Worm (Caenorhabditis elegans) whole organism, early embryonic: ENCODE results near the gene Y51H4A.937.

ENCODE experiments used
- B0310.2 ChIP-seq: sonication (generic microtip); optimal IDR thresholded peaks from 2 replicates; lab custom pipeline; 2016; ENCODE audit warnings: mild to moderate bottlenecking, missing genetic modification characterization, missing compliant biosample characterization
- F13C5.2 ChIP-seq: sonication (generic microtip); optimal IDR thresholded peaks from 2 replicates; lab custom pipeline; 2017; ENCODE audit warnings: mild to moderate bottlenecking, missing genetic modification characterization, inconsistent platforms, missing compliant biosample characterization
- aly-1 ChIP-seq: sonication (generic microtip); optimal IDR thresholded peaks from 2 replicates; lab custom pipeline; 2016; ENCODE audit warnings: missing genetic modification characterization, missing compliant biosample characterization
- ama-1 ChIP-seq: fragments of 150-350 bp; optimal IDR thresholded peaks from 2 replicates; lab custom pipeline; 2014
- ceh-13 ChIP-seq: fragments of 200-800 bp; sonication (Bioruptor generic); optimal IDR thresholded peaks from 2 replicates; lab custom pipeline; 2018; ENCODE audit warnings: mild to moderate bottlenecking, missing genetic modification characterization, missing compliant biosample characterization
- ceh-36 ChIP-seq: sonication (generic microtip); optimal IDR thresholded peaks from 2 replicates; lab custom pipeline; 2016; ENCODE audit warnings: missing genetic modification characterization, inconsistent platforms, missing compliant biosample characterization
- ets-7 ChIP-seq: sonication (generic microtip); optimal IDR thresholded peaks from 2 replicates; lab custom pipeline; 2016; ENCODE audit warnings: missing genotype, missing genetic modification characterization, missing compliant biosample characterization
- flt-1 ChIP-seq: fragments of 200-800 bp; sonication (Bioruptor generic); IDR thresholded peaks from 2 replicates; pipeline ENCODE4 v1.3.6; 2022; ENCODE audit warnings: missing genetic modification characterization, missing compliant biosample characterization
- hmbx-1 ChIP-seq: sonication (generic microtip); optimal IDR thresholded peaks from 2 replicates; lab custom pipeline; 2016; ENCODE audit warnings: mild to moderate bottlenecking, missing genetic modification characterization, missing compliant biosample characterization
- hmg-4 ChIP-seq: fragments of 200-800 bp; sonication (Bioruptor generic); optimal IDR thresholded peaks from 2 replicates; lab custom pipeline; 2018; ENCODE audit warnings: mild to moderate bottlenecking, missing genetic modification characterization, missing compliant biosample characterization
- hnd-1 ChIP-seq: sonication (generic microtip); optimal IDR thresholded peaks from 2 replicates; lab custom pipeline; 2016; ENCODE audit warnings: missing genetic modification characterization, missing compliant biosample characterization
- pes-1 ChIP-seq: fragments of 200-800 bp; sonication (Bioruptor generic); IDR thresholded peaks from 2 replicates; pipeline ENCODE4 v1.3.6; 2022; ENCODE audit warnings: missing genetic modification reagents, missing genetic modification characterization, missing compliant biosample characterization
- scrt-1 ChIP-seq: fragments of 200-800 bp; sonication (Bioruptor generic); IDR thresholded peaks from 2 replicates; pipeline ENCODE4 v1.3.6; 2022; ENCODE audit warnings: missing genetic modification characterization, missing compliant biosample characterization
- sea-1 ChIP-seq: fragments of 200-800 bp; sonication (Bioruptor generic); conservative IDR thresholded peaks from 2 replicates; pipeline ENCODE4 v1.3.6; 2022; ENCODE audit warnings: missing genetic modification characterization, missing compliant biosample characterization
- tbx-11 ChIP-seq: fragments of 200-800 bp; sonication (Bioruptor generic); IDR thresholded peaks from 2 replicates; pipeline ENCODE4 v1.3.6; 2022; ENCODE audit warnings: missing genetic modification characterization, missing compliant biosample characterization
- tbx-37 ChIP-seq: fragments of 200-800 bp; sonication (Bioruptor generic); conservative IDR thresholded peaks from 2 replicates; pipeline ENCODE4 v1.3.6; 2022; ENCODE audit warnings: missing genetic modification reagents, missing genetic modification characterization, missing compliant biosample characterization
- tra-4 ChIP-seq: sonication (generic microtip); optimal IDR thresholded peaks from 2 replicates; lab custom pipeline; 2017; ENCODE audit warnings: missing genetic modification characterization, missing compliant biosample characterization

The Y51H4A.937 gene

DNA sequence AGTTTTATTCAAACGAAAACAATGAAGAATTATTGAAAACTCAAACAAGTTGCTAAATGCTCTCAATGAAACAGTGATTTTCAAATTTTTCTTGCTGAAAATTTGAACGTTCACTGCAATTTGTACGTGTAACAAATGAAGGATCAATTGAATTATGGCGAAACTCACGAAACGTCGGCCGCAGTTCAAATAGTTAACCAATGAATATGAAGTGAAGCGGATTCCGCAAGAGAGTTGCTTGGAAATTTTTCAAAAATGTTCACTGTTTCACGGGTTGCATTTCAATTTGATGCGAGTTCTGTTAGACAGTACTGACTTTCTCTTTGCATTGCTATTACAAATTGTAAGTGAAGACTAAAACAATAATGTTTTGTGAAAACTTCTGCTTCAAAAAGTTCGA is 6.4 kb downstream of the Y51H4A.937 start:
- TF ChIP-seq hmbx-1 (tag; lab: Kevin White, UChicago), result no peak
- no peak for TF ChIP-seq sea-1 (GFP tag; lab: Robert Waterston, UW)
- no peak for TF ChIP-seq pes-1 (GFP tag; lab: Robert Waterston, UW)
- no peak for TF ChIP-seq B0310.2 (tag; lab: Kevin White, UChicago)

ce11 chrIV:16540540-16540939 is 12.1 kb downstream of the Y51H4A.937 start:
- TF ChIP-seq sea-1 (GFP tag; lab: Robert Waterston, UW) (no peak), B0310.2 (tag; lab: Kevin White, UChicago) (no peak), tra-4 (tag; lab: Kevin White, UChicago) (no peak), F13C5.2 (no peak), aly-1 (tag; lab: Kevin White, UChicago) (no peak), ets-7 (tag; lab: Kevin White, UChicago) (no peak), hmg-4 (no peak), ama-1 (lab: Kevin White, UChicago) (no peak), hnd-1 (tag; lab: Kevin White, UChicago) (no peak), pes-1 (GFP tag; lab: Robert Waterston, UW) (no peak)

ce11 chrIV:16542649-16543048 is 14.2 kb downstream of the Y51H4A.937 start, which contains the start of gene uroc-1:
Gene uroc-1 (minus strand): TSS chrIV:16542749.
- TF ChIP-seq F13C5.2, result no peak
- no peak for TF ChIP-seq flt-1 (GFP tag; lab: Robert Waterston, UW)
- no peak for TF ChIP-seq scrt-1 (GFP tag; lab: Robert Waterston, UW)
- TF ChIP-seq tbx-11, result no peak
- TF ChIP-seq hmbx-1 (tag; lab: Kevin White, UChicago), result no peak
- TF ChIP-seq aly-1 (tag; lab: Kevin White, UChicago), result no peak
- TF ChIP-seq sea-1 (GFP tag; lab: Robert Waterston, UW), result no peak
- no peak for TF ChIP-seq ama-1 (lab: Kevin White, UChicago)
- no peak for TF ChIP-seq ceh-13
- no peak for TF ChIP-seq hnd-1 (tag; lab: Kevin White, UChicago)
- TF ChIP-seq pes-1 (GFP tag; lab: Robert Waterston, UW), result no peak
- TF ChIP-seq B0310.2 (tag; lab: Kevin White, UChicago), result no peak
- no peak for TF ChIP-seq tra-4 (tag; lab: Kevin White, UChicago)
- no peak for TF ChIP-seq ceh-36 (tag; lab: Kevin White, UChicago)
- TF ChIP-seq tbx-37 (GFP tag; lab: Robert Waterston, UW), result no peak
- TF ChIP-seq ets-7 (tag; lab: Kevin White, UChicago), result no peak
- no peak for TF ChIP-seq hmg-4

DNA sequence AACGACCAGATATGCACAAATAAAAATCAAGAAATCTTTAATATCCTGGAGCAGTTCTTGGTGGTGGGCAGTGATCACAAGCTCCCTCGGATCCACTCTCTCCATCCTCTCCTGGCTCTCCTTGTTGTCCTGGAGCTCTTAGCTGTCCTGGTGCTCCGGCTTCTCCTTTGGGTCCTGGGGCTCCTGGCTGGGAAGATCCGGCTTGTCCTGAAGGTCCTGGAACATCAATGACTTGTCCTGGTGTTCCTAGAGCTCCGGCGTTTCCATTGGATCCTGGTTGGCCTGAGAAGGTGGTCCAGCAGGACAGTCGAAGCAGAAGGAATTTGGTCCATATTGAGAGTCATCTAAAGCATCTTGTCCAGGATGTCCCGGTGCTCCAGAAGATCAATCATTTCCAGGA is 23.0 kb downstream of the Y51H4A.937 start:
- no peak for TF ChIP-seq ets-7 (tag; lab: Kevin White, UChicago)
- no peak for TF ChIP-seq hmbx-1 (tag; lab: Kevin White, UChicago)
- no peak for TF ChIP-seq B0310.2 (tag; lab: Kevin White, UChicago)
- TF ChIP-seq pes-1 (GFP tag; lab: Robert Waterston, UW), result no peak
- no peak for TF ChIP-seq hnd-1 (tag; lab: Kevin White, UChicago)
- TF ChIP-seq aly-1 (tag; lab: Kevin White, UChicago), result no peak
- no peak for TF ChIP-seq flt-1 (GFP tag; lab: Robert Waterston, UW)
- TF ChIP-seq tbx-37 (GFP tag; lab: Robert Waterston, UW), result no peak
- no peak for TF ChIP-seq scrt-1 (GFP tag; lab: Robert Waterston, UW)
- no peak for TF ChIP-seq ama-1 (lab: Kevin White, UChicago)
- TF ChIP-seq ceh-36 (tag; lab: Kevin White, UChicago), result no peak
- no peak for TF ChIP-seq ceh-13
- TF ChIP-seq tra-4 (tag; lab: Kevin White, UChicago), result no peak
- no peak for TF ChIP-seq hmg-4
- TF ChIP-seq F13C5.2, result no peak
- no peak for TF ChIP-seq sea-1 (GFP tag; lab: Robert Waterston, UW)
- no peak for TF ChIP-seq tbx-11

DNA sequence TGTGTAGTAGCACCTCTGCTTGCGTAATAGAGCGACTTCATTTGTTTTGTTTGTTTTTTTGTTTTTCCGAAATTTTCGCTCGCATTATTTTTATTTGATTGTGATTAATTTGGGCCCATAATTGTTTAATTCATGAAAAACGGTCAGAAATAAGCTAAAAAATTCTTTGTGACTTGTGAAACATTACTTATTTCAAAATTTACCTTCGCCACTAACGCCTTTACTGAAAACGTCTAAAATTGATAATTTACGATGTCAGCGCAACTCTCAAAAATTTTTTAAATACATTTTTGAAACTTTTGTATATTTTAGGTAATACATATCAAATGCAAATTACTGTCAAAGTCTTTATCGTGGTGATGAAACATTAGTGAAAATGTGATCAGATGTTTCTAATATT is 32.5 kb downstream of the Y51H4A.937 start:
- no peak for TF ChIP-seq aly-1 (tag; lab: Kevin White, UChicago)
- TF ChIP-seq tbx-11, result no peak
- TF ChIP-seq hnd-1 (tag; lab: Kevin White, UChicago), result no peak
- no peak for TF ChIP-seq ceh-13
- TF ChIP-seq hmbx-1 (tag; lab: Kevin White, UChicago), result no peak
- no peak for TF ChIP-seq ceh-36 (tag; lab: Kevin White, UChicago)

ce11 chrIV:16578449-16578848 is 50.0 kb downstream of the Y51H4A.937 start, which contains the start of gene Y51H4A.8:
Gene Y51H4A.8 (minus strand): TSS chrIV:16578549.
- TF ChIP-seq tra-4 (tag; lab: Kevin White, UChicago), result no peak
